Worm (Caenorhabditis elegans): ENCODE data around the gene Y38F1A.7.

ce11 chrII:12961293-12961692 lies 36.3 kb downstream of the Y38F1A.7 start:
- TF ChIP-seq pha-4 (GFP tag; IDR thresholded peaks at IDR 0.05) (no peak), pha-4 (tag; optimal IDR thresholded peaks at IDR 0.05) (no peak), ctbp-1 (GFP tag; IDR thresholded peaks at IDR 0.05) (no peak), unc-62 (GFP tag; optimal IDR thresholded peaks at IDR 0.05 in 1 of 2) (no peak), unc-62 (tag; optimal IDR thresholded peaks at IDR 0.05) (no peak), mdl-1 (tag; optimal IDR thresholded peaks at IDR 0.05) (no peak), lim-7 (GFP tag; IDR thresholded peaks at IDR 0.05) (no peak), nhr-77 (tag; optimal IDR thresholded peaks at IDR 0.05) (no peak), daf-8 (GFP tag; IDR thresholded peaks at IDR 0.05) (no peak), zag-1 (tag; optimal IDR thresholded peaks at IDR 0.05) (no peak), ztf-11 (tag; optimal IDR thresholded peaks at IDR 0.05) (no peak), ZK546.5 (tag; optimal IDR thresholded peaks at IDR 0.05) (no peak), lir-3 (tag; optimal IDR thresholded peaks at IDR 0.05) (no peak), lin-15B (tag; optimal IDR thresholded peaks at IDR 0.05) (no peak), nhr-102 (tag; optimal IDR thresholded peaks at IDR 0.05) (no peak), jun-1 (tag; optimal IDR thresholded peaks at IDR 0.05) (no peak)

All from whole organism, L4 larva.